Fruit fly (Drosophila melanogaster) whole organism, embryonic: Measurements from ENCODE around the gene CG10431.

Source experiments
- Adf1 ChIP-seq: fragments of 200-800 bp; sonication (Bioruptor generic); IDR thresholded peaks from 2 replicates; pipeline ENCODE4 v1.3.6; 2022; ENCODE audit warnings: missing biosample characterization, missing genetic modification characterization
- BtbVII ChIP-seq: fragments of 200-800 bp; sonication (Bioruptor generic); optimal IDR thresholded peaks from 3 replicates; lab custom pipeline; 2017; ENCODE audit warnings: missing biosample characterization, mild to moderate bottlenecking, missing genetic modification characterization
- CG10543 ChIP-seq: fragments of 200-800 bp; sonication (Bioruptor generic); optimal IDR thresholded peaks from 3 replicates; lab custom pipeline; 2017; ENCODE audit warnings: missing biosample characterization, mild to moderate bottlenecking, missing genetic modification characterization, moderate library complexity
- CG10959 ChIP-seq: fragments of 200-800 bp; sonication (Bioruptor generic); IDR thresholded peaks from 2 replicates; pipeline ENCODE4 v1.3.6; 2022; ENCODE audit warnings: missing biosample characterization, missing genetic modification characterization
- CG11504 ChIP-seq: fragments of 200-800 bp; sonication (Bioruptor generic); optimal IDR thresholded peaks from 3 replicates; lab custom pipeline; 2019; ENCODE audit warnings: missing biosample characterization, mild to moderate bottlenecking, missing genetic modification characterization, moderate library complexity
- CG12155 ChIP-seq: fragments of 200-800 bp; sonication (Bioruptor generic); optimal IDR thresholded peaks from 3 replicates; lab custom pipeline; 2016; ENCODE audit warnings: missing biosample characterization, missing genetic modification characterization
- CG12236 ChIP-seq: fragments of 200-800 bp; sonication (Bioruptor generic); optimal IDR thresholded peaks from 2 replicates; lab custom pipeline; 2016; ENCODE audit warnings: missing biosample characterization, missing genetic modification characterization
- CG13287 ChIP-seq: fragments of 200-800 bp; sonication (Bioruptor generic); IDR thresholded peaks from 2 replicates; pipeline ENCODE4 v1.3.6; 2022; ENCODE audit warnings: missing biosample characterization, missing genetic modification characterization; ENCODE audit not compliant: partially characterized antibody
- CG13775 ChIP-seq: fragments of 200-800 bp; sonication (Bioruptor generic); optimal IDR thresholded peaks from 3 replicates; lab custom pipeline; 2017; ENCODE audit warnings: missing biosample characterization, mild to moderate bottlenecking, missing genetic modification characterization
- CG14014 ChIP-seq: fragments of 200-800 bp; sonication (Bioruptor generic); IDR thresholded peaks from 2 replicates; pipeline ENCODE4 v1.3.6; 2022; ENCODE audit warnings: missing biosample characterization, missing genetic modification characterization
- CG15479 ChIP-seq: fragments of 200-800 bp; sonication (Bioruptor generic); optimal IDR thresholded peaks from 3 replicates; lab custom pipeline; 2019; ENCODE audit warnings: missing biosample characterization, mild to moderate bottlenecking, missing genetic modification characterization, moderate library complexity
- CG17359 ChIP-seq: fragments of 200-800 bp; sonication (Bioruptor generic); optimal IDR thresholded peaks from 3 replicates; lab custom pipeline; 2018; ENCODE audit warnings: missing biosample characterization, mild to moderate bottlenecking, missing genetic modification characterization, moderate library complexity
- CG2116 ChIP-seq: fragments of 200-800 bp; sonication (Bioruptor generic); optimal IDR thresholded peaks from 3 replicates; lab custom pipeline; 2018; ENCODE audit warnings: missing biosample characterization, mild to moderate bottlenecking, missing genetic modification characterization
- CG34376 ChIP-seq: fragments of 200-800 bp; sonication (Bioruptor generic); optimal IDR thresholded peaks from 2 replicates; lab custom pipeline; 2018; ENCODE audit warnings: missing biosample characterization, mild to moderate bottlenecking, missing genetic modification characterization
- CG3838 ChIP-seq: fragments of 200-800 bp; sonication (Bioruptor generic); optimal IDR thresholded peaks from 3 replicates; lab custom pipeline; 2016; ENCODE audit warnings: missing biosample characterization, missing genetic modification characterization
- CG4617 ChIP-seq: fragments of 200-800 bp; sonication (Bioruptor generic); optimal IDR thresholded peaks from 3 replicates; lab custom pipeline; 2016; ENCODE audit warnings: missing biosample characterization, missing genetic modification characterization, borderline replicate concordance
- CG4730 ChIP-seq: fragments of 200-800 bp; sonication (Bioruptor generic); IDR thresholded peaks from 2 replicates; pipeline ENCODE4 v1.3.6; 2022; ENCODE audit warnings: missing biosample characterization, missing genetic modification characterization
- CG7786 ChIP-seq: fragments of 200-800 bp; sonication (Bioruptor generic); optimal IDR thresholded peaks from 2 replicates; lab custom pipeline; 2016; ENCODE audit warnings: missing biosample characterization, missing genetic modification characterization
- CG9437 ChIP-seq: fragments of 200-800 bp; sonication (Bioruptor generic); optimal IDR thresholded peaks from 2 replicates; lab custom pipeline; 2018; ENCODE audit warnings: missing biosample characterization, mild to moderate bottlenecking, missing genetic modification characterization
- Deaf1 ChIP-seq: fragments of 200-800 bp; optimal IDR thresholded peaks from 3 replicates; lab custom pipeline; 2019; ENCODE audit warnings: missing biosample characterization, mild to moderate bottlenecking, missing genetic modification characterization, moderate library complexity
- HLH4C ChIP-seq: fragments of 200-800 bp; sonication (Bioruptor generic); IDR thresholded peaks from 3 replicates; pipeline ENCODE4 v1.3.6; 2022; ENCODE audit warnings: missing biosample characterization, missing genetic modification characterization; ENCODE audit not compliant: partially characterized antibody
- Hey ChIP-seq: fragments of 200-800 bp; sonication (Bioruptor generic); optimal IDR thresholded peaks from 3 replicates; lab custom pipeline; 2018; ENCODE audit warnings: missing biosample characterization, mild to moderate bottlenecking, missing genetic modification characterization
- Hr51 ChIP-seq, 2 experiments: fragments of 200-800 bp; sonication (Bioruptor generic); optimal IDR thresholded peaks; 2 replicates in 1 of 2; 3 replicates in 1 of 2; lab custom pipeline; 2016 to 2018; ENCODE audit warnings: missing biosample characterization in 2 of 2, missing genetic modification characterization in 2 of 2, mild to moderate bottlenecking in 1 of 2, moderate library complexity in 1 of 2
- Hr78 ChIP-seq, 2 experiments: fragments of 200-800 bp in 1 of 2; fragments of >200 bp in 1 of 2; sonication (Bioruptor generic) in 1 of 2; optimal IDR thresholded peaks; 2 replicates each; lab custom pipeline; 2017 to 2019; ENCODE audit warnings: missing biosample characterization in 2 of 2, missing genetic modification characterization in 2 of 2, mild to moderate bottlenecking in 1 of 2, moderate library complexity in 1 of 2
- Mad ChIP-seq: fragments of 200-800 bp; sonication (Bioruptor generic); optimal IDR thresholded peaks from 2 replicates; lab custom pipeline; 2016; ENCODE audit warnings: missing biosample characterization, missing genetic modification characterization
- Med ChIP-seq: fragments of 200-800 bp; sonication (Bioruptor generic); peaks from one replicate; lab custom pipeline; 2016; ENCODE audit warnings: missing biosample characterization, missing genetic modification characterization, mild to moderate bottlenecking, inconsistent platforms, moderate library complexity
- NK7.1 ChIP-seq: fragments of 200-800 bp; sonication (Bioruptor generic); optimal IDR thresholded peaks from 3 replicates; lab custom pipeline; 2016; ENCODE audit warnings: missing biosample characterization, missing genetic modification characterization
- Rx ChIP-seq: fragments of 200-800 bp; sonication (Bioruptor generic); IDR thresholded peaks from 2 replicates; pipeline ENCODE4 v1.3.6; 2022; ENCODE audit warnings: missing biosample characterization, missing genetic modification characterization
- Side ChIP-seq: fragments of 200-800 bp; sonication (Bioruptor generic); optimal IDR thresholded peaks from 2 replicates; lab custom pipeline; 2016; ENCODE audit warnings: missing biosample characterization, missing genetic modification characterization
- Tbp ChIP-seq: fragments of >200 bp; optimal IDR thresholded peaks from 2 replicates; lab custom pipeline; 2018; ENCODE audit warnings: missing biosample characterization, missing genetic modification characterization
- Trl ChIP-seq, 3 experiments: fragments of >200 bp in 2 of 3; fragments of 200-800 bp in 1 of 3; sonication (Bioruptor generic) in 1 of 3; optimal IDR thresholded peaks; 2 replicates in 1 of 3; 3 replicates in 2 of 3; lab custom pipeline; 2016 to 2017; ENCODE audit warnings: missing biosample characterization in 1 of 3, missing genetic modification characterization in 1 of 3
- Usf ChIP-seq: fragments of 200-800 bp; sonication (Bioruptor generic); optimal IDR thresholded peaks from 2 replicates; lab custom pipeline; 2017; ENCODE audit warnings: missing genotype, missing biosample characterization, missing genetic modification characterization
- abd-A ChIP-seq: fragments of 200-800 bp; sonication (Bioruptor generic); optimal IDR thresholded peaks from 3 replicates; lab custom pipeline; 2019; ENCODE audit warnings: missing biosample characterization, mild to moderate bottlenecking, missing genetic modification characterization, moderate library complexity
- cg ChIP-seq: fragments of 200-800 bp; sonication (Bioruptor generic); optimal IDR thresholded peaks from 3 replicates; lab custom pipeline; 2019; ENCODE audit warnings: missing biosample characterization, mild to moderate bottlenecking, missing genetic modification characterization, moderate library complexity
- chinmo ChIP-seq: fragments of 200-800 bp; sonication (Bioruptor generic); IDR thresholded peaks from 4 replicates; pipeline ENCODE4 v1.3.6; 2022; ENCODE audit warnings: missing biosample characterization, missing genetic modification characterization; ENCODE audit not compliant: partially characterized antibody
- croc ChIP-seq: fragments of 200-800 bp; sonication (Bioruptor generic); conservative IDR thresholded peaks from 3 replicates; pipeline ENCODE4 v1.3.6; 2022; ENCODE audit warnings: missing biosample characterization, missing genetic modification characterization
- crol ChIP-seq: fragments of 200-800 bp; sonication (Bioruptor generic); IDR thresholded peaks from 2 replicates; pipeline ENCODE4 v1.3.6; 2022; ENCODE audit warnings: missing biosample characterization, missing genetic modification characterization
- dati ChIP-seq: fragments of 200-800 bp; sonication (Bioruptor generic); IDR thresholded peaks from 2 replicates; pipeline ENCODE4 v1.3.6; 2022; ENCODE audit warnings: missing biosample characterization, missing genetic modification characterization
- emc ChIP-seq: fragments of 200-800 bp; sonication (Bioruptor generic); optimal IDR thresholded peaks from 2 replicates; lab custom pipeline; 2016; ENCODE audit warnings: missing biosample characterization, missing genetic modification characterization
- gcm ChIP-seq: fragments of 200-800 bp; sonication (Bioruptor generic); optimal IDR thresholded peaks from 2 replicates; lab custom pipeline; 2019; ENCODE audit warnings: missing biosample characterization, mild to moderate bottlenecking, missing genetic modification characterization, moderate library complexity
- gt ChIP-seq: fragments of 200-800 bp; sonication (Bioruptor generic); IDR thresholded peaks from 2 replicates; pipeline ENCODE4 v1.3.6; 2022; ENCODE audit warnings: missing biosample characterization, missing genetic modification characterization
- insv ChIP-seq, 2 experiments: fragments of 200-800 bp; sonication (Bioruptor generic); optimal IDR thresholded peaks; 3 replicates each; lab custom pipeline; 2016 to 2018; ENCODE audit warnings: missing biosample characterization in 2 of 2, missing genetic modification characterization in 2 of 2
- lmd ChIP-seq: fragments of 200-800 bp; sonication (Bioruptor generic); IDR thresholded peaks from 2 replicates; pipeline ENCODE4 v1.3.6; 2022; ENCODE audit warnings: missing biosample characterization, missing genetic modification characterization
- nerfin-1 ChIP-seq: fragments of 200-800 bp; sonication (Bioruptor generic); optimal IDR thresholded peaks from 3 replicates; lab custom pipeline; 2019; ENCODE audit warnings: missing biosample characterization, mild to moderate bottlenecking, missing genetic modification characterization, moderate library complexity
- odd ChIP-seq: fragments of 200-800 bp; sonication (Bioruptor generic); optimal IDR thresholded peaks from 2 replicates; lab custom pipeline; 2017; ENCODE audit warnings: missing biosample characterization, mild to moderate bottlenecking, missing genetic modification characterization
- otp ChIP-seq: fragments of 200-800 bp; sonication (Bioruptor generic); IDR thresholded peaks from 3 replicates; pipeline ENCODE4, ENCODE4 v1.3.6; 2022; ENCODE audit warnings: missing biosample characterization, missing genetic modification characterization
- twi ChIP-seq: fragments of 200-800 bp; optimal IDR thresholded peaks from 2 replicates; lab custom pipeline; 2019; ENCODE audit warnings: missing biosample characterization, mild to moderate bottlenecking, missing genetic modification characterization, moderate library complexity
- wdn ChIP-seq: fragments of 200-800 bp; sonication (Bioruptor generic); IDR thresholded peaks from 2 replicates; pipeline ENCODE4 v1.3.6; 2022; ENCODE audit warnings: missing biosample characterization, missing genetic modification characterization
- zen ChIP-seq: fragments of 200-800 bp; sonication (Bioruptor generic); optimal IDR thresholded peaks from 3 replicates; lab custom pipeline; 2018; ENCODE audit warnings: missing biosample characterization, mild to moderate bottlenecking, missing genetic modification characterization, moderate library complexity

The CG10431 gene

DNA sequence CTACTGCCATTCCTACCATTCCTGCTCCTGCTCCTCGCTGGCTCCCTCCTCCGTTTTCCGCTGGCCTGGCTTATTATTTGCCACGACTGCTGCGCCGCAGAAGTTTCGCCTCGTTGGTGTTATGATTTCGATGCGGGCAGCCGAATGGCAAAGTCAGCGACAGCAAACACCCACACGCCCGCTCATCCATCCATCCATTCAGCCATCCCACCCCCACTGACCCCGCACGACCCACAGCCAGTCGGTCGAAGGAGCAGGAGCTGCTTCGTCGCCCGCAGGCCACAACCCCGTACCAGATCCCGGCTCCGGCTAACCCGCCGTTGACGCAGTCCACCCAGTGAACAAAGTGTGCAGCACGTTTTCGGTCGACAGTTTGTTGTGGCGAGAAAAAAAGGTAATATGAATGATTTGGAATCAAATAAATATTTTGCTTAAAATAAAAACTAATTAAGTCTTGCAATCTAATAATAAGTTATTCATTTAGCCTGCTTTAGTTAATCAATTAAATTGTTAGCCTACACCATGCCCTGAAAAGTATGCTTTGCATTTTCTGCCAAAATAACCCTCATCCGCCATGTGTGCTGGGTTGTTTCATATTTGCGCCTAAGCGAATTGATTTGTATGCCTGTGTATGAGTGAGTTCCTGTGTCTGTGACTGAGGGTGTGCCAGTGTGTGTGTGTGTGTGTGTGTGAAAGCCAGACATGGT is 52.1 kb downstream of the CG10431 start (continued):
- TF ChIP-seq croc (GFP tag; lab: Robert Waterston, UW): peak; percentile 20; the same call in 2 of the 3 replicates
- TF ChIP-seq CG9437 (GFP tag; lab: Kevin White, UChicago): peak; percentile 38
- no peak for TF ChIP-seq Tbp (GFP tag; lab: Kevin White, UChicago)
- no peak for TF ChIP-seq CG10959 (GFP tag; lab: Robert Waterston, UW)
- TF ChIP-seq CG13775 (GFP tag; lab: Kevin White, UChicago): peak; percentile 30
- TF ChIP-seq BtbVII (GFP tag; lab: Kevin White, UChicago): peak; percentile 75
- TF ChIP-seq CG34376 (GFP tag; lab: Kevin White, UChicago): peak; percentile 82
- TF ChIP-seq Hr78 (GFP tag; optimal IDR thresholded peaks at IDR 0.05; lab: Kevin White, UChicago): no peak
- TF ChIP-seq CG3838 (GFP tag; lab: Kevin White, UChicago): no peak
- TF ChIP-seq CG12155 (GFP tag; lab: Kevin White, UChicago): peak; percentile 5
- TF ChIP-seq HLH4C: no peak
- no peak for TF ChIP-seq CG12236 (GFP tag; lab: Kevin White, UChicago)
- peak; percentile 59 for TF ChIP-seq CG14014 (GFP tag; lab: Robert Waterston, UW)
- TF ChIP-seq CG4617 (GFP tag; lab: Kevin White, UChicago): no peak
- TF ChIP-seq CG2116 (GFP tag; lab: Kevin White, UChicago): no peak
- no peak for TF ChIP-seq dati
- TF ChIP-seq CG4730: no peak
- peak; percentile 14 for TF ChIP-seq nerfin-1
- no peak for TF ChIP-seq NK7.1 (GFP tag; lab: Kevin White, UChicago)
- peak; percentile 57 for TF ChIP-seq CG17359
- peak; percentile 38 for TF ChIP-seq gcm
- no peak; the same call in none of the 2 replicates for TF ChIP-seq lmd (GFP tag; lab: Robert Waterston, UW)
- TF ChIP-seq Side (GFP tag; lab: Kevin White, UChicago): no peak
- no peak for TF ChIP-seq zen (tag; lab: Kevin White, UChicago)
- no peak for TF ChIP-seq CG15479
- TF ChIP-seq Rx (GFP tag; lab: Robert Waterston, UW): no peak
- TF ChIP-seq wdn: no peak
- no peak for TF ChIP-seq otp (GFP tag; lab: Robert Waterston, UW)
- TF ChIP-seq Trl (optimal IDR thresholded peaks at IDR 0.05; lab: Kevin White, UChicago): no peak
- TF ChIP-seq Trl (GFP tag; optimal IDR thresholded peaks at IDR 0.05; lab: Kevin White, UChicago): no peak
- TF ChIP-seq Usf (GFP tag; lab: Kevin White, UChicago): peak; percentile 6
- TF ChIP-seq gt: no peak
- TF ChIP-seq emc (GFP tag; lab: Kevin White, UChicago): no peak
- no peak for TF ChIP-seq Mad (GFP tag; lab: Kevin White, UChicago)
- TF ChIP-seq CG7786 (GFP tag; lab: Kevin White, UChicago): no peak
- TF ChIP-seq odd (GFP tag; lab: Kevin White, UChicago): peak; percentile 35

DNA sequence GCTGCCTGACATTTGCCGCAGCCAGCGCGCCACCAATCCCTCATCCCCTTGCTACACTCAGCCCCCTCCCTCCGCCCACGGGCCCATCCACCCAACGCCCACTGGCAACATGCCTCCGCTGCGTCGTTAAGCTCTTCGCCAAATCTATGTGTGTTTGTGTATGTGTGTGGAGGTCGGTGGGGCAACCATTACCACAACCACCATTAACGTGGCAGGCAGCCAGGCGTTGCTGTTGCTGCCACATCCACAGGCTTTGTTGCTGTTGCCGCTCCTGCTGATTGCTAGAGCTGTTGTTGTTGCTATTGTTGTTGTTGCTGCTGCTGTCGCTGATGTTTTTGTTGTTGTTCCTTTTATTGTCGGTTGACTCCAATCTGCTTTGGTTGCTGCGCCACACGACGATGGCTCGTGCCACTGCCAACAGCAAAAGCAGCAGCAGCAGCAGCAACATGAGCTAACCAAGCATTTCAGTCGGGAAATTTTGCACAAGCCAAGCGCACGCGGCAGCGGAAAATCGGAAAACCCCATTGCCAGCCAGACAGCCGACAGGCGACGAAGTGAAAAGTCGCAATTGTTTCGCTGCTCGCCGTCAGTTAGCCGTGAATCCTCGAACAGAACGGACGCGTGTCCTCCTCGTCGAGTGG is 52.9 kb downstream of the CG10431 start, which contains the start of gene Sidpn:
TSS of gene Sidpn (plus strand) at position 465 of the 641 bp plus-strand sequence.
- peak; percentile 9; the same call in 1 of the 2 replicates for TF ChIP-seq CG13287 (GFP tag; lab: Robert Waterston, UW)
- peak; percentile 99 for TF ChIP-seq abd-A
- peak; percentile 78 for TF ChIP-seq Med (GFP tag; lab: Kevin White, UChicago)
- TF ChIP-seq twi (tag; lab: Kevin White, UChicago): no peak
- TF ChIP-seq chinmo (GFP tag; lab: Robert Waterston, UW): 0 out of 4 replicates have a peak, but pooled peaks have one; percentile 56
- peak; percentile 75 for TF ChIP-seq CG11504 (tag; lab: Kevin White, UChicago)
- peak; percentile 95 for TF ChIP-seq Deaf1 (tag; lab: Kevin White, UChicago)
- peak; percentile 3 for TF ChIP-seq cg (GFP tag; lab: Kevin White, UChicago)
- peak in 1 of 2 experiments; percentile 52 for TF ChIP-seq Hr51 (GFP tag; optimal IDR thresholded peaks at IDR 0.05; lab: Kevin White, UChicago)
- TF ChIP-seq crol (GFP tag; lab: Robert Waterston, UW): peak; percentile 63
- peak; percentile 77; the same call in 1 of the 2 replicates for TF ChIP-seq Adf1 (GFP tag; lab: Robert Waterston, UW)
- TF ChIP-seq Hey (tag; lab: Kevin White, UChicago): peak; percentile 89
- TF ChIP-seq insv (GFP tag; optimal IDR thresholded peaks at IDR 0.05; lab: Kevin White, UChicago): no peak
- peak; percentile 64 for TF ChIP-seq CG10543 (GFP tag; lab: Kevin White, UChicago)
